Worm (Caenorhabditis elegans): ENCODE results near the gene mtrf-1L.
"Not testable (repeated sequence)": the region's sequence is repeated elsewhere in the genome, so short reads cannot be mapped to it uniquely, and the experiment has no call there.

mtrf-1L gene

ce11 chrIV:5226552-5226951 is 39.6 kb downstream of the mtrf-1L start, which contains the start of gene nsph-4.1:
Gene nsph-4.1, plus strand, starts transcription at chrIV:5226852.
- not testable (repeated sequence) for TF ChIP-seq W03F9.2, dao-5, him-1 (tag; optimal IDR thresholded peaks at IDR 0.05)

- TF ChIP-seq W03F9.2 (tag; optimal IDR thresholded peaks at IDR 0.05) (no peak), dao-5 (tag; optimal IDR thresholded peaks at IDR 0.05) (no peak), him-1 (tag; optimal IDR thresholded peaks at IDR 0.05) (no peak)
These were observed 41.7 kb downstream of the mtrf-1L start, which contains the start of gene thn-6 for ce11 chrIV:5228619-5229018. Gene thn-6, plus strand, starts transcription at chrIV:5228919.

- TF ChIP-seq W03F9.2 (tag; optimal IDR thresholded peaks at IDR 0.05) (no peak), dao-5 (tag; optimal IDR thresholded peaks at IDR 0.05) (no peak), him-1 (tag; optimal IDR thresholded peaks at IDR 0.05) (no peak)
These were observed 43.6 kb downstream of the mtrf-1L start, which contains the start of gene thn-5 for ce11 chrIV:5230530-5230929. Gene thn-5, plus strand, starts transcription at chrIV:5230830.

Data from whole organism, L4/young adult.